Worm (Caenorhabditis elegans) whole organism, young adult: ENCODE data around the gene srr-1.

Experiments used
- C06A6.2 ChIP-seq: fragments of 200-800 bp; sonication (Bioruptor generic); conservative IDR thresholded peaks from 2 replicates; pipeline ENCODE4 v1.3.6; 2022; ENCODE audit warnings: missing genetic modification characterization, missing compliant biosample characterization
- D2030.7 ChIP-seq: fragments of 200-800 bp; sonication (Bioruptor generic); IDR thresholded peaks from 2 replicates; pipeline ENCODE4 v1.3.6; 2022; ENCODE audit warnings: missing genetic modification reagents, missing genetic modification characterization, missing compliant biosample characterization
- F33H1.4 ChIP-seq: fragments of 200-800 bp; sonication (Bioruptor generic); IDR thresholded peaks from 2 replicates; pipeline ENCODE4 v1.3.6; 2022; ENCODE audit warnings: missing genetic modification reagents, missing genetic modification characterization, missing compliant biosample characterization
- F37B4.10 ChIP-seq: fragments of 200-800 bp; sonication (Bioruptor generic); IDR thresholded peaks from 2 replicates; pipeline ENCODE4 v1.3.6; 2022; ENCODE audit warnings: missing genetic modification characterization, missing compliant biosample characterization
- F52B5.7 ChIP-seq: sonication (generic microtip); optimal IDR thresholded peaks from 2 replicates; lab custom pipeline; 2016; ENCODE audit warnings: mild to moderate bottlenecking, missing genetic modification characterization, missing compliant biosample characterization
- F57C9.4 ChIP-seq: sonication (generic microtip); optimal IDR thresholded peaks from 2 replicates; lab custom pipeline; 2017; ENCODE audit warnings: mild to moderate bottlenecking, missing genetic modification characterization, missing compliant biosample characterization
- K11D2.4 ChIP-seq: fragments of 200-800 bp; sonication (Bioruptor generic); IDR thresholded peaks from 2 replicates; pipeline ENCODE4 v1.3.6; 2022; ENCODE audit warnings: missing genetic modification reagents, missing genetic modification characterization, missing compliant biosample characterization
- K12H6.12 ChIP-seq: fragments of 200-800 bp; sonication (Bioruptor generic); optimal IDR thresholded peaks from 2 replicates; lab custom pipeline; 2018; ENCODE audit warnings: mild to moderate bottlenecking, missing genetic modification characterization, missing compliant biosample characterization
- atf-7 ChIP-seq: sonication (generic microtip); optimal IDR thresholded peaks from 2 replicates; lab custom pipeline; 2017; ENCODE audit warnings: mild to moderate bottlenecking, missing genetic modification characterization, missing compliant biosample characterization
- attf-5 ChIP-seq: fragments of 200-800 bp; sonication (Bioruptor generic); optimal IDR thresholded peaks from 2 replicates; lab custom pipeline; 2018; ENCODE audit warnings: mild to moderate bottlenecking, missing genetic modification characterization, missing compliant biosample characterization
- ccch-3 ChIP-seq: fragments of 200-800 bp; sonication (Bioruptor generic); optimal IDR thresholded peaks from 2 replicates; lab custom pipeline; 2018; ENCODE audit warnings: mild to moderate bottlenecking, missing genetic modification characterization, missing compliant biosample characterization
- cebp-1 ChIP-seq, 2 experiments: fragments of 200-800 bp in 1 of 2; sonication (Bioruptor generic) in 1 of 2; sonication (generic microtip) in 1 of 2; IDR thresholded peaks in 1 of 2; optimal IDR thresholded peaks in 1 of 2; 2 replicates each; pipeline versions ENCODE4 v1.3.6 to Lab custom; 2017 to 2022; ENCODE audit warnings: missing compliant biosample characterization in 2 of 2, missing genetic modification characterization in 2 of 2, mild to moderate bottlenecking in 1 of 2, missing genetic modification reagents in 1 of 2, moderate library complexity in 1 of 2
- ceh-27 ChIP-seq: fragments of 200-800 bp; sonication (Bioruptor generic); optimal IDR thresholded peaks from 2 replicates; lab custom pipeline; 2018; ENCODE audit warnings: mild to moderate bottlenecking, missing genetic modification characterization, moderate library complexity, missing compliant biosample characterization
- die-1 ChIP-seq: sonication (generic microtip); optimal IDR thresholded peaks from 2 replicates; lab custom pipeline; 2016; ENCODE audit warnings: missing genotype, mild to moderate bottlenecking, missing genetic modification characterization, missing compliant biosample characterization
- dox-1 ChIP-seq: fragments of 200-800 bp; sonication (Bioruptor generic); IDR thresholded peaks from 2 replicates; pipeline ENCODE4 v1.3.6; 2022; ENCODE audit warnings: missing genetic modification reagents, missing genetic modification characterization, missing compliant biosample characterization
- dpl-1 ChIP-seq: fragments of 150-350 bp; optimal IDR thresholded peaks from 2 replicates; lab custom pipeline; 2014; ENCODE audit warnings: missing biosample characterization, missing genetic modification reagents, missing genetic modification characterization
- efl-1 ChIP-seq: fragments of 150-350 bp; optimal IDR thresholded peaks from 2 replicates; lab custom pipeline; 2014; ENCODE audit warnings: missing biosample characterization, missing genetic modification reagents, missing genetic modification characterization
- egl-18 ChIP-seq: fragments of 200-800 bp; sonication (Bioruptor generic); IDR thresholded peaks from 2 replicates; pipeline ENCODE4 v1.3.6; 2022; ENCODE audit warnings: missing genetic modification reagents, missing genetic modification characterization, missing compliant biosample characterization
- egl-44 ChIP-seq: fragments of 200-800 bp; sonication (Bioruptor generic); IDR thresholded peaks from 2 replicates; pipeline ENCODE4 v1.3.6; 2022; ENCODE audit warnings: missing genetic modification reagents, missing genetic modification characterization, missing compliant biosample characterization
- fkh-3 ChIP-seq: sonication (generic microtip); optimal IDR thresholded peaks from 2 replicates; lab custom pipeline; 2016; ENCODE audit warnings: mild to moderate bottlenecking, missing genetic modification characterization, missing compliant biosample characterization
- hlh-26 ChIP-seq: fragments of 200-800 bp; sonication (Bioruptor generic); conservative IDR thresholded peaks from 2 replicates; pipeline ENCODE4 v1.3.6; 2022; ENCODE audit warnings: missing genetic modification reagents, missing genetic modification characterization, missing compliant biosample characterization
- hmg-1.2 ChIP-seq: fragments of 200-800 bp; sonication (Bioruptor generic); IDR thresholded peaks from 2 replicates; pipeline ENCODE4 v1.3.6; 2022; ENCODE audit warnings: missing genetic modification reagents, missing genetic modification characterization, missing compliant biosample characterization
- let-607 ChIP-seq, 2 experiments: fragments of 200-800 bp in 1 of 2; sonication (Bioruptor generic) in 1 of 2; sonication (generic microtip) in 1 of 2; optimal IDR thresholded peaks; 2 replicates each; lab custom pipeline; 2016 to 2018; ENCODE audit warnings: mild to moderate bottlenecking in 2 of 2, missing compliant biosample characterization in 2 of 2, missing genetic modification characterization in 2 of 2, moderate library complexity in 2 of 2, missing genotype in 1 of 2
- lir-1 ChIP-seq: fragments of 200-800 bp; sonication (Bioruptor generic); conservative IDR thresholded peaks from 2 replicates; pipeline ENCODE4 v1.3.6; 2022; ENCODE audit warnings: missing genetic modification reagents, missing genetic modification characterization, missing compliant biosample characterization
- lsl-1 ChIP-seq: fragments of 200-800 bp; sonication (Bioruptor generic); optimal IDR thresholded peaks from 2 replicates; lab custom pipeline; 2018; ENCODE audit warnings: mild to moderate bottlenecking, missing genetic modification characterization, moderate library complexity, missing compliant biosample characterization
- lsy-27 ChIP-seq: sonication (generic microtip); optimal IDR thresholded peaks from 2 replicates; lab custom pipeline; 2017; ENCODE audit warnings: missing genetic modification characterization, mild to moderate bottlenecking, missing compliant biosample characterization, antibody characterized with exemption, missing genotype, borderline replicate concordance; ENCODE audit not compliant: insufficient read depth
- madf-10 ChIP-seq: sonication (generic microtip); optimal IDR thresholded peaks from 2 replicates; lab custom pipeline; 2016; ENCODE audit warnings: mild to moderate bottlenecking, missing genetic modification characterization, missing compliant biosample characterization
- madf-6 ChIP-seq: fragments of 200-800 bp; sonication (Bioruptor generic); IDR thresholded peaks from 2 replicates; pipeline ENCODE4 v1.3.6; 2022; ENCODE audit warnings: missing genetic modification reagents, missing genetic modification characterization, missing compliant biosample characterization
- madf-8 ChIP-seq: fragments of 200-800 bp; sonication (Bioruptor generic); conservative IDR thresholded peaks from 2 replicates; pipeline ENCODE4 v1.3.6; 2022; ENCODE audit warnings: missing genetic modification reagents, missing genetic modification characterization, missing compliant biosample characterization
- nfya-2 ChIP-seq: fragments of 200-800 bp; sonication (Bioruptor generic); IDR thresholded peaks from 2 replicates; pipeline ENCODE4 v1.3.6; 2022; ENCODE audit warnings: missing genetic modification reagents, missing genetic modification characterization, missing compliant biosample characterization
- nhr-80 ChIP-seq: sonication (generic microtip); optimal IDR thresholded peaks from 2 replicates; lab custom pipeline; 2016; ENCODE audit warnings: missing genetic modification characterization, missing compliant biosample characterization
- nhr-90 ChIP-seq: sonication (generic microtip); optimal IDR thresholded peaks from 2 replicates; lab custom pipeline; 2016; ENCODE audit warnings: missing genotype, mild to moderate bottlenecking, missing genetic modification characterization, missing compliant biosample characterization
- rcor-1 ChIP-seq: fragments of 200-800 bp; sonication (Bioruptor generic); IDR thresholded peaks from 2 replicates; pipeline ENCODE4 v1.3.6; 2022; ENCODE audit warnings: missing genetic modification reagents, missing genetic modification characterization, missing compliant biosample characterization
- sdz-38 ChIP-seq: sonication (generic microtip); optimal IDR thresholded peaks from 2 replicates; lab custom pipeline; 2016; ENCODE audit warnings: missing genotype, missing genetic modification characterization, missing compliant biosample characterization
- sptf-2 ChIP-seq: fragments of 200-800 bp; sonication (Bioruptor generic); optimal IDR thresholded peaks from 2 replicates; lab custom pipeline; 2018; ENCODE audit warnings: mild to moderate bottlenecking, missing genetic modification characterization, missing compliant biosample characterization
- tbp1 ChIP-seq: fragments of 200-800 bp; sonication (Bioruptor generic); optimal IDR thresholded peaks from 2 replicates; lab custom pipeline; 2018; ENCODE audit warnings: mild to moderate bottlenecking, missing genetic modification characterization, missing compliant biosample characterization
- unc-62 ChIP-seq: fragments of 150-350 bp; optimal IDR thresholded peaks from 2 replicates; lab custom pipeline; 2014; ENCODE audit warnings: missing biosample characterization, missing genetic modification reagents, missing genetic modification characterization
- xnd-1 ChIP-seq: sonication (generic microtip); optimal IDR thresholded peaks from 2 replicates; lab custom pipeline; 2016; ENCODE audit warnings: missing genotype, missing genetic modification reagents, missing genetic modification characterization, missing compliant biosample characterization
- ztf-25 ChIP-seq: fragments of 200-800 bp; sonication (Bioruptor generic); IDR thresholded peaks from 2 replicates; pipeline ENCODE4 v1.3.6; 2022; ENCODE audit warnings: missing genetic modification reagents, missing genetic modification characterization, missing compliant biosample characterization

The srr-1 gene

ce11 chrV:13013158-13013557 is 40.4 kb downstream of the srr-1 start, which contains the start of gene try-10:
TSS of gene try-10 (minus strand) at chrV:13013258.
- TF ChIP-seq die-1 (tag; lab: Kevin White, UChicago) (no peak), C06A6.2 (GFP tag; lab: Robert Waterston, UW) (no peak)
- TF ChIP-seq, all 124 proteins: peak for 0

- no peak for TF ChIP-seq cebp-1 (GFP tag; IDR thresholded peaks at IDR 0.05; lab: Robert Waterston, UW)
- TF ChIP-seq cebp-1 (tag; optimal IDR thresholded peaks at IDR 0.05; lab: Kevin White, UChicago): peak; percentile 23
- no peak for TF ChIP-seq dox-1 (GFP tag; lab: Robert Waterston, UW)
- peak; percentile 87 for TF ChIP-seq atf-7 (tag; lab: Kevin White, UChicago)
- peak; percentile 58 to 92 for TF ChIP-seq let-607 (tag; optimal IDR thresholded peaks at IDR 0.05; lab: Kevin White, UChicago)
- peak; percentile 1 for TF ChIP-seq tbp1 (GFP tag; lab: Kevin White, UChicago)
- no peak for TF ChIP-seq nhr-90
- TF ChIP-seq unc-62: peak; percentile 22
- TF ChIP-seq nhr-80: peak; percentile 69
Observed at ce11 chrV:13011904-13012303, 41.6 kb downstream of the srr-1 start.

- no peak for TF ChIP-seq die-1 (tag; lab: Kevin White, UChicago)
- TF ChIP-seq fkh-3 (tag; lab: Kevin White, UChicago): no peak
- peak; percentile 54; the same call in 1 of the 2 replicates for TF ChIP-seq hmg-1.2 (GFP tag; lab: Robert Waterston, UW)
- TF ChIP-seq F57C9.4 (tag; lab: Kevin White, UChicago): no peak
- peak; percentile 13 for TF ChIP-seq nhr-80
- TF ChIP-seq sdz-38 (tag; lab: Kevin White, UChicago): no peak
- TF ChIP-seq cebp-1 (GFP tag; IDR thresholded peaks at IDR 0.05; lab: Robert Waterston, UW): no peak
- no peak for TF ChIP-seq cebp-1 (tag; optimal IDR thresholded peaks at IDR 0.05; lab: Kevin White, UChicago)
- no peak for TF ChIP-seq dox-1 (GFP tag; lab: Robert Waterston, UW)
- TF ChIP-seq F52B5.7 (tag; lab: Kevin White, UChicago): no peak
- no peak for TF ChIP-seq nfya-2 (GFP tag; lab: Robert Waterston, UW)
- TF ChIP-seq hlh-26 (GFP tag; lab: Robert Waterston, UW): no peak
- no peak for TF ChIP-seq egl-44 (GFP tag; lab: Robert Waterston, UW)
- no peak for TF ChIP-seq egl-18 (GFP tag; lab: Robert Waterston, UW)
- TF ChIP-seq attf-5 (GFP tag; lab: Kevin White, UChicago): no peak
- no peak for TF ChIP-seq K11D2.4
- TF ChIP-seq let-607 (tag; optimal IDR thresholded peaks at IDR 0.05; lab: Kevin White, UChicago): no peak
- no peak for TF ChIP-seq dpl-1 (GFP tag; lab: Kevin White, UChicago)
Observed at ce11 chrV:13009843-13010242, 43.7 kb downstream of the srr-1 start.

ce11 chrV:13009271-13009670 is 44.3 kb downstream of the srr-1 start:
- TF ChIP-seq D2030.7 (GFP tag; lab: Robert Waterston, UW): 0 out of 2 replicates have a peak, but pooled peaks have one; percentile 26
- TF ChIP-seq lir-1 (GFP tag; lab: Robert Waterston, UW): no peak
- no peak for TF ChIP-seq ztf-25 (GFP tag; lab: Robert Waterston, UW)
- peak; percentile 82 for TF ChIP-seq madf-6
- no peak for TF ChIP-seq madf-10 (tag; lab: Kevin White, UChicago)
- TF ChIP-seq efl-1 (GFP tag; lab: Kevin White, UChicago): peak; percentile 24
- TF ChIP-seq dox-1 (GFP tag; lab: Robert Waterston, UW): no peak
- TF ChIP-seq F33H1.4 (GFP tag; lab: Robert Waterston, UW): peak; percentile 47; the same call in 1 of the 2 replicates
- peak; percentile 56 for TF ChIP-seq madf-8 (GFP tag; lab: Robert Waterston, UW)
- TF ChIP-seq F37B4.10 (GFP tag; lab: Robert Waterston, UW): no peak
- TF ChIP-seq fkh-3 (tag; lab: Kevin White, UChicago): no peak
- TF ChIP-seq K12H6.12 (tag; lab: Kevin White, UChicago): no peak
- peak; percentile 59 for TF ChIP-seq xnd-1 (tag; lab: Kevin White, UChicago)
- TF ChIP-seq ccch-3 (GFP tag; lab: Kevin White, UChicago): no peak
- TF ChIP-seq sptf-2 (GFP tag; lab: Kevin White, UChicago): no peak
- no peak for TF ChIP-seq ceh-27 (GFP tag; lab: Kevin White, UChicago)
- TF ChIP-seq lsl-1 (GFP tag; lab: Kevin White, UChicago): peak; percentile 73
- no peak for TF ChIP-seq lsy-27
- no peak for TF ChIP-seq die-1 (tag; lab: Kevin White, UChicago)
- no peak for TF ChIP-seq rcor-1 (GFP tag; lab: Robert Waterston, UW)
